Fruit fly (Drosophila melanogaster) whole organism: Measurements from ENCODE around the gene CG14883.

ENCODE experiments used
- CG8478 ChIP-seq: fragments of >200 bp; optimal IDR thresholded peaks from 2 replicates; lab custom pipeline; 2018; ENCODE audit warnings: inconsistent platforms
- Dll ChIP-seq: fragments of >200 bp; optimal IDR thresholded peaks from 2 replicates; lab custom pipeline; 2017
- EcR ChIP-seq, 2 experiments: fragments of >200 bp; optimal IDR thresholded peaks; 2 replicates each; lab custom pipeline; 2017; ENCODE audit warnings: missing biosample characterization in 2 of 2, missing genetic modification characterization in 2 of 2, missing genetic modification reagents in 2 of 2
- pan ChIP-seq: fragments of >200 bp; optimal IDR thresholded peaks from 2 replicates; lab custom pipeline; 2017
- psq ChIP-seq: fragments of >200 bp; optimal IDR thresholded peaks from 2 replicates; lab custom pipeline; 2017
- usp ChIP-seq: fragments of >200 bp; optimal IDR thresholded peaks from 2 replicates; lab custom pipeline; 2017; ENCODE audit warnings: missing biosample characterization, missing genetic modification characterization, mixed read lengths

The CG14883 gene

DNA sequence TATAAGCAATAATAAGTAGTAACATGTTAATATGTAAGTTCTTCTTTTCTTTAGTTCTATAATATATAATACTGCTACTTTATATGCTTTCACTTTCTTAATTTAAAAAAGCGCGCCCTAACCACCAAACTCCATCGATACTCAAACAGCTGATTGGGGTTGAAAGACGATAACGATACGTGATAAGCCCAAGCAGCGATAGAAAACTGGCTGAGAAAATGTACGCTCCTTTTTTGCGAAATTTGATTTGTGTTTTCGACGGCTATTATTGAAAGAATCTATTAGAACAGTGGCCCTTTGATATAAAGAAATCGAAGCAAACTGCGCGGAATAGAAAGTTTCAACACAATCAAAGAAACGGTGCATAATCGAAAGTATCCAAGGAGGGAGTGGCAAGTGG lies at the start of gene CG14883:
CG14883 (plus strand) TSS at position 178 of the 400 bp plus-strand sequence.
- TF ChIP-seq psq, result no peak
- TF ChIP-seq usp, result no peak
- TF ChIP-seq pan (lab: Kevin White, UChicago), result no peak

DNA sequence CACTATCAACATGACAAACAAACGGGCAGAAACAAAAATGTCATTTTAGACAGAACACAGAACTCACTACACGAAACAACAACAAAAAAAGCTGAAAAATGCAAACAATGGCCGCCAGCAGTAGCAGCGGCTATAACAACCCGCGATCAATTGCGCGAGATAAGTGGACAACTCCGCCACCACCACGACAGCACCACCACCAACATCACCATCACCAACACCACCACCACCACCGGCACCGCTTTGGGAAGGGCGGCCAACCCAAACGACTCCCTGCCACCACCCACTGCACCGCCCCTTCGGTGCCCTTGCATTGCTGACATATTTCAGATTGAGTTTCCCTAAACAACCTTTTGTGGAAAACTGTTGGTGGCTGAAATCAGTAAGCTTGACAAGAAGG lies 49.2 kb upstream of the CG14883 start:
- TF ChIP-seq pan (lab: Kevin White, UChicago) (no peak), Dll (lab: Kevin White, UChicago) (no peak), CG8478 (lab: Kevin White, UChicago) (no peak), usp (no peak), EcR (GFP tag; optimal IDR thresholded peaks at IDR 0.05; lab: Kevin White, UChicago) (no peak), psq (no peak)

dm6 chr3R:16408434-16408833 lies 47.4 kb upstream of the CG14883 start:
- TF ChIP-seq CG8478 (lab: Kevin White, UChicago), result no peak
- TF ChIP-seq pan (lab: Kevin White, UChicago), result no peak
- TF ChIP-seq Dll (lab: Kevin White, UChicago), result no peak
- TF ChIP-seq EcR (GFP tag; optimal IDR thresholded peaks at IDR 0.05; lab: Kevin White, UChicago), result no peak
- no peak for TF ChIP-seq psq
- no peak for TF ChIP-seq usp

DNA sequence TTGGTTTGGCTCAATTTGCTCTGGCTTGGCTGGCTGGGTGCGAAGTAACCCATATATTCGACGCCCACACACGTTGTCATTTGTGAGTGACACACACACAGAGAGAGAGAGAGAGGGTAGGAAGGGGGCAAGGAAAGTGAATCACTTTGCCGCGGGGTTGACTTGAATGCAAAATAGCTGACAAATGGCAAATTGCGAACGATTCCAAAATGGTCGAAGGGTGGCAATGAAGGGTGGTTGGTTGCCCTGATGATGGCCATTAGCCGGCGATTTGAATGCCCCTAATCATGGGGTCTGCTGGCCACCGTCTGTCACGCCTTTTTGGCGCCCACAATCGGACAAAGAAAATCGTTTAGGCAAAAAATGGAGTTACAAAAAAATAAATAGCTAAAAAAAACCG lies 45.1 kb upstream of the CG14883 start:
- TF ChIP-seq CG8478 (lab: Kevin White, UChicago) (no peak), Dll (lab: Kevin White, UChicago) (no peak), psq (no peak), usp (no peak), pan (lab: Kevin White, UChicago) (no peak), EcR (GFP tag; optimal IDR thresholded peaks at IDR 0.05; lab: Kevin White, UChicago) (no peak)

DNA sequence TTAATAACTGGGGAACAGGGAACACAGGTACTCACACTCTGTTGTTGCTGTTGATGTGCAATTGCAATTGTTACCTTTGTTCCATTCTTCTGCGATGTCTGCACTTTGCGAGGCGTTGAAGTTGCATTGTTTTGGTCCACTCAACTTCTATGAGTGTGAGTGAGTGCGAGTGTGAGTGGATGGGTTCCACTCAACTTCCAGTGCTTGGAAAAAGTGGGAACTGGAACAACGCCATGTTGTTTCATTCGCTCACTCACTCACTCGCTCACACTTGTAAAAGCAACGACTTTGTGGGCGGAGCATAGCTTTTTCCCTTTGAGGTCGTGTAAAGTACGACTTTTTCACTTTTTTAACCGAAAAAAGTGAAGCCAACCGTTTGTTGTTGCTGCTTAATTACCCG lies 42.1 kb upstream of the CG14883 start:
- TF ChIP-seq pan (lab: Kevin White, UChicago) (no peak), usp (no peak), EcR (GFP tag; optimal IDR thresholded peaks at IDR 0.05; lab: Kevin White, UChicago) (no peak), Dll (lab: Kevin White, UChicago) (no peak)

dm6 chr3R:16416508-16416907 lies 39.3 kb upstream of the CG14883 start:
- TF ChIP-seq EcR (GFP tag; optimal IDR thresholded peaks at IDR 0.05; lab: Kevin White, UChicago) (no peak), pan (lab: Kevin White, UChicago) (no peak), psq (no peak), usp (no peak), Dll (lab: Kevin White, UChicago) (no peak), CG8478 (lab: Kevin White, UChicago) (no peak)

DNA sequence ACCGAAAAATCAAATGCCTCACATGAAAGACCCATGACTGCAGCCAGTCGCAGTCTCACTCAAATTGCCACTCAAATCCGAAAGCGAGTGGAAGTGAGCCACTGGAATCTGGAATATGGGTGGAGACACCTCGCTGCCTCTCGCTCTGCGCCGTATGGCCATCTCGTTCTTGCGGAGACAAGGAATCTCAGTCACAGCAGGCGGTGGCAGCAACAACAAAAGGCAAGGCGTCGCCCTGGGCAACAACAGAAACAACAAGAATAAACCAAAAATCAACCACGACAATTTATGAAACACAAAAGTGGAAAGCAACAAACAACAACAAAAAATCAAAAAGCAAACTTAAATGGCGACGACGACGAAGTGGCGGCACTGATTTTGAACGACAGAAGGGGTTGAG lies 32.5 kb upstream of the CG14883 start:
- no peak for TF ChIP-seq psq
- TF ChIP-seq EcR (GFP tag; optimal IDR thresholded peaks at IDR 0.05; lab: Kevin White, UChicago), result no peak
- no peak for TF ChIP-seq CG8478 (lab: Kevin White, UChicago)
- TF ChIP-seq pan (lab: Kevin White, UChicago), result no peak
- TF ChIP-seq usp, result no peak
- no peak for TF ChIP-seq Dll (lab: Kevin White, UChicago)

DNA sequence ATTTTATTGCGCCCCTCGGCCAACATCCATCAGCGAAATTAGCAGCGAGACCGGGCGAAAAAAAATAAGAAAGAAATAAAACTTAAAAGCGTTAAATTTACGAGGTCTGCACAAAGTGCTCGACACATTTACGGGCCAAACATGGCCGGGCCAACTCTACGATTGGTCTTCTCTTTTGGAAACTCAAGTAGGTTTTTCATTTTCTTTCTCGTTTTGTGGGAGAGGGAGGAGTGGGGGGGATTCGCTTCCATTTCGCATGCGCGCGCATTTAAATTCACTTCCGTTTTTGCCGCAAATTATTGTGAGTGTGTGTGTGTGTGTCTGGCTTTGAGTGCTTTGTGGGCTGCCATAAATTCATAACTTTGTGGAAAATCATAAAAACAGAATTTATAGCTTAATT lies 28.3 kb upstream of the CG14883 start:
- TF ChIP-seq psq (no peak), pan (lab: Kevin White, UChicago) (no peak), usp (no peak), Dll (lab: Kevin White, UChicago) (no peak), EcR (GFP tag; optimal IDR thresholded peaks at IDR 0.05; lab: Kevin White, UChicago) (no peak), CG8478 (lab: Kevin White, UChicago) (no peak)

dm6 chr3R:16430381-16430780 lies 25.5 kb upstream of the CG14883 start, which contains the start of gene CG31279:
TSS of gene CG31279 (plus strand) at chr3R:16430681.
- no peak for TF ChIP-seq Dll (lab: Kevin White, UChicago)
- no peak for TF ChIP-seq pan (lab: Kevin White, UChicago)
- no peak for TF ChIP-seq usp
- no peak for TF ChIP-seq EcR (GFP tag; optimal IDR thresholded peaks at IDR 0.05; lab: Kevin White, UChicago)
- no peak for TF ChIP-seq CG8478 (lab: Kevin White, UChicago)
- TF ChIP-seq psq, result no peak

DNA sequence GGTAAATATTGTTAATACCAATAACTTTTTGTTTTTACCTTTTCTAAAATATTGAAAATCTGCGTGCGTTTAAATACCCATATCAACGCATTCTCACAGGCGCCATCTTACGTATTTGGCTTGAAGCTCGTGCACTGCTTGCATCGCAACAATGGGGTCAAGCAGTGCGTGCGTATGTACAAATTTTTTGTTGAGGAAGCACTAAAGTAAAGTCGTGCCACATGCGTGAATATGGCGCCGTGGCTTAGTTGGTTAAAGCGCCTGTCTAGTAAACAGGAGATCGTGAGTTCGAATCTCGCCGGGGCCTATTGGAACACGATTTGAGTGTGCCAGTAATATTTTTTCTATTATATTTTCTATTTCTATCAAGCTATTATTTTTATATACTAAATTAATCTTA lies 24.1 kb upstream of the CG14883 start:
- no peak for TF ChIP-seq usp
- TF ChIP-seq EcR (GFP tag; optimal IDR thresholded peaks at IDR 0.05; lab: Kevin White, UChicago), result no peak
- no peak for TF ChIP-seq pan (lab: Kevin White, UChicago)
- no peak for TF ChIP-seq CG8478 (lab: Kevin White, UChicago)
- TF ChIP-seq psq, result no peak
- TF ChIP-seq Dll (lab: Kevin White, UChicago), result no peak

DNA sequence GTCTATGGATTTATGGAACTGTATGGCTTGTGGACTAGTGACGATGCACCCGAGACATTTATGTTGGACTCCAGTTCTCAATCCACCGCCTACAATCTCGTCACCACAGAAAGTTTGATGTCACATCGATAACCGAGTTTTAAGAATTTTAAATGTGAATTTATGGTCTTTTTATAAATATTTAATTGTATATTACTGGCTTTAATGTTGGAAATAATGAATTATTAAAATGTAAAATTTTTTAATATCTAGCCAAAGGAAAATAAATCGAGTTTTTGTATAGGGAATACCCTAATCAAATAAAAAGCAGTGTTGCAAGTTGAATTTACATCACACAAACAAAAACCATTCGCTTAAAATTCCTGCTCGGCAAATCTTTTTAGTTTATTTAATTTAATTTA lies 23.2 kb upstream of the CG14883 start, which contains the start of gene Fntb:
Fntb (plus strand) TSS at position 334 of the 401 bp plus-strand sequence.
- TF ChIP-seq Dll (lab: Kevin White, UChicago), result no peak
- no peak for TF ChIP-seq pan (lab: Kevin White, UChicago)
- no peak for TF ChIP-seq CG8478 (lab: Kevin White, UChicago)
- no peak for TF ChIP-seq psq
- no peak for TF ChIP-seq EcR (GFP tag; optimal IDR thresholded peaks at IDR 0.05; lab: Kevin White, UChicago)
- TF ChIP-seq usp, result no peak

- no peak for TF ChIP-seq psq
- TF ChIP-seq Dll (lab: Kevin White, UChicago), result no peak
- TF ChIP-seq EcR (GFP tag; optimal IDR thresholded peaks at IDR 0.05; lab: Kevin White, UChicago), result no peak
- no peak for TF ChIP-seq CG8478 (lab: Kevin White, UChicago)
- no peak for TF ChIP-seq usp
- no peak for TF ChIP-seq pan (lab: Kevin White, UChicago)
Observed at dm6 chr3R:16434599-16434998, 21.3 kb upstream of the CG14883 start, which contains the start of gene CG14881. TSS of gene CG14881 (plus strand) at chr3R:16434899.
